Worm (Caenorhabditis elegans) whole organism, young adult: ENCODE data around the gene zip-8.

Experiments used
- attf-3 ChIP-seq: fragments of 200-800 bp; sonication (Bioruptor generic); conservative IDR thresholded peaks from 2 replicates; pipeline ENCODE4 v1.3.6; 2022; ENCODE audit warnings: missing genetic modification reagents, missing genetic modification characterization, missing compliant biosample characterization
- attf-5 ChIP-seq: fragments of 200-800 bp; sonication (Bioruptor generic); optimal IDR thresholded peaks from 2 replicates; lab custom pipeline; 2018; ENCODE audit warnings: mild to moderate bottlenecking, missing genetic modification characterization, missing compliant biosample characterization
- bed-1 ChIP-seq: fragments of 200-800 bp; sonication (Bioruptor generic); IDR thresholded peaks from 2 replicates; pipeline ENCODE4 v1.3.6; 2022; ENCODE audit warnings: missing genetic modification reagents, missing genetic modification characterization, missing compliant biosample characterization
- efl-1 ChIP-seq: fragments of 150-350 bp; optimal IDR thresholded peaks from 2 replicates; lab custom pipeline; 2014; ENCODE audit warnings: missing biosample characterization, missing genetic modification reagents, missing genetic modification characterization
- lir-1 ChIP-seq: fragments of 200-800 bp; sonication (Bioruptor generic); conservative IDR thresholded peaks from 2 replicates; pipeline ENCODE4 v1.3.6; 2022; ENCODE audit warnings: missing genetic modification reagents, missing genetic modification characterization, missing compliant biosample characterization
- sdz-38 ChIP-seq: sonication (generic microtip); optimal IDR thresholded peaks from 2 replicates; lab custom pipeline; 2016; ENCODE audit warnings: missing genotype, missing genetic modification characterization, missing compliant biosample characterization
- snpc-4 ChIP-seq, 5 experiments: fragments of 150-350 bp in 1 of 5; sonication (generic microtip) in 4 of 5; optimal IDR thresholded peaks; 2 replicates each; lab custom pipeline; 2014 to 2018; ENCODE audit warnings: missing genetic modification characterization in 5 of 5, missing biosample characterization in 3 of 5, antibody characterized with exemption in 2 of 5, mild to moderate bottlenecking in 2 of 5, missing compliant biosample characterization in 2 of 5, missing genotype in 2 of 5, moderate library complexity in 2 of 5, missing genetic modification reagents in 1 of 5

- TF ChIP-seq bed-1 (GFP tag; lab: Robert Waterston, UW) (no peak), sdz-38 (tag; lab: Kevin White, UChicago) (no peak), attf-3 (no peak), efl-1 (GFP tag; lab: Kevin White, UChicago) (no peak), snpc-4 (GFP tag; optimal IDR thresholded peaks at IDR 0.05; lab: Kevin White, UChicago) (no peak), snpc-4 (tag; optimal IDR thresholded peaks at IDR 0.05; lab: Kevin White, UChicago) (peak in 3 of 4 experiments; percentile 1 to 32 (median 20)), lir-1 (no peak), attf-5 (peak; percentile 68)
These were observed 34.4 kb upstream of the zip-8 start, which contains the start of gene C05D11.13 for ce11 chrIII:6444335-6444734.
